Worm (Caenorhabditis elegans): ENCODE results near the gene F17E9.16.
A peak's percentile ranks its signal among the peaks of the same experiment; 100 is the strongest.

The F17E9.16 gene

ce11 chrIV:8333554-8333953, 18.6 kb upstream of the F17E9.16 start:
- TF ChIP-seq lin-38 (GFP tag; IDR thresholded peaks at IDR 0.05) (no peak), nhr-11 (tag; optimal IDR thresholded peaks at IDR 0.05) (no peak), mes-2 (tag; optimal IDR thresholded peaks at IDR 0.05; ENCODE audit: poor library complexity, severe bottlenecking) (no peak), pha-4 (GFP tag; IDR thresholded peaks at IDR 0.05) (no peak), pha-4 (tag; optimal IDR thresholded peaks at IDR 0.05) (no peak), php-3 (GFP tag; IDR thresholded peaks at IDR 0.05) (no peak), lin-39 (tag; optimal IDR thresholded peaks at IDR 0.05) (no peak), mxl-2 (GFP tag; conservative IDR thresholded peaks at IDR 0.05) (no peak), unc-62 (GFP tag; optimal IDR thresholded peaks at IDR 0.05 in 1 of 2) (no peak), unc-62 (tag; optimal IDR thresholded peaks at IDR 0.05) (no peak), zip-2 (tag; optimal IDR thresholded peaks at IDR 0.05) (no peak), egl-43 (GFP tag; IDR thresholded peaks at IDR 0.05) (no peak), nhr-77 (tag; optimal IDR thresholded peaks at IDR 0.05) (no peak), hif-1 (tag; optimal IDR thresholded peaks at IDR 0.05) (no peak), dpl-1 (GFP tag; optimal IDR thresholded peaks at IDR 0.05) (no peak), ZK337.2 (GFP tag; IDR thresholded peaks at IDR 0.05) (no peak), zfp-3 (GFP tag; conservative IDR thresholded peaks at IDR 0.05) (no peak)

- TF ChIP-seq hmg-1.1 (GFP tag; IDR thresholded peaks at IDR 0.05) (no peak), dmd-9 (GFP tag; IDR thresholded peaks at IDR 0.05) (no peak), ceh-62 (tag; optimal IDR thresholded peaks at IDR 0.05) (no peak), egl-27 (tag; optimal IDR thresholded peaks at IDR 0.05) (no peak), fkh-10 (GFP tag; optimal IDR thresholded peaks at IDR 0.05) (no peak), mep-1 (tag; optimal IDR thresholded peaks at IDR 0.05) (no peak), pha-4 (GFP tag; IDR thresholded peaks at IDR 0.05) (no peak), pha-4 (tag; optimal IDR thresholded peaks at IDR 0.05) (no peak), madf-9 (GFP tag; conservative IDR thresholded peaks at IDR 0.05) (no peak), lsy-2 (tag; optimal IDR thresholded peaks at IDR 0.05) (no peak)
These were observed 18.4 kb upstream of the F17E9.16 start, which contains the start of gene his-31 for ce11 chrIV:8333954-8333987. Gene his-31, minus strand, starts transcription at chrIV:8333983.

DNA sequence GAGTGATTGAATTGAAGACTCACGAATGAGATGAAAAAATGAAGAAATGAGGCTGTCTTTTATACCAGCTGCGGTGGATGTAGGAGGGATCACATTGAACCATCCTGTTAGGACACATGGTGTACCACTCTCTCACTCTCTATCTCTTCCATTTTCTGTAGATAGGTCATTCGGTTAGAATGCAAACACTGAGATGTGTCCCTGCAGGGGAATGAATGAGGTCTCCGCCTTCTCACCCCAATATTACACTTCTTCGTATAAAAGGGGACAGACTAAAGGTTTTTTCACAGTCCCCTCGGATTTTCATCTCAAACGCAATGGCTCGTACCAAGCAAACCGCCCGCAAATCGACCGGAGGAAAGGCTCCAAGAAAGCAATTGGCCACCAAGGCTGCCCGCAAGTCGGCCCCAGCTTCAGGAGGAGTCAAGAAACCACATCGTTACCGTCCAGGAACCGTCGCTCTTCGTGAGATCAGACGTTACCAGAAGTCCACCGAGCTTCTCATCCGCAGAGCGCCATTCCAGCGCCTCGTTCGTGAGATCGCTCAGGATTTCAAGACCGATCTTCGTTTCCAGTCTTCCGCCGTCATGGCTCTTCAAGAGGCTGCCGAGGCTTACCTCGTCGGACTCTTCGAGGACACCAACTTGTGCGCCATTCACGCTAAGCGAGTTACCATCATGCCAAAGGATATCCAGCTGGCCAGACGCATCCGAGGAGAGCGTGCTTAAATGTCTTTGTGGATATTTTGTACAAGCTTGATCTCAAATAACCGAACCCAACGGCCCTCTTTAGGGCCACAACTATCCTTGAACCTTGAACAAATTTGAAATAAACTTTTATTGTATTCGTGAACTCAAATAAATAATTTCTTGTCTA, 17.9 kb upstream of the F17E9.16 start, which contains the start of gene his-32:
TSS of gene his-32 (plus strand) at position 318 of the 876 bp plus-strand sequence.
- TF ChIP-seq ctbp-1 (GFP tag; IDR thresholded peaks at IDR 0.05), result no peak
- no peak for TF ChIP-seq nhr-11 (tag; optimal IDR thresholded peaks at IDR 0.05)
- TF ChIP-seq nhr-6 (tag; optimal IDR thresholded peaks at IDR 0.05), result peak; percentile 85
- TF ChIP-seq mep-1 (tag; optimal IDR thresholded peaks at IDR 0.05), result peak; percentile 91
- peak; percentile 92 for TF ChIP-seq nhr-25 (tag; optimal IDR thresholded peaks at IDR 0.05; ENCODE audit: borderline replicate concordance, insufficient read depth)
- peak; percentile 20 for TF ChIP-seq duxl-1 (tag; optimal IDR thresholded peaks at IDR 0.05; ENCODE audit: poor library complexity)
- TF ChIP-seq unc-62 (GFP tag; optimal IDR thresholded peaks at IDR 0.05 in 1 of 2), result peak in 1 of 2 experiments; percentile 56
- no peak for TF ChIP-seq unc-62 (tag; optimal IDR thresholded peaks at IDR 0.05)
- TF ChIP-seq aha-1 (tag), result peak; percentile 15
- peak; percentile 0 for TF ChIP-seq dpl-1 (GFP tag; optimal IDR thresholded peaks at IDR 0.05)
- peak; percentile 78; the same call in 1 of the 2 replicates for TF ChIP-seq set-16 (GFP tag; IDR thresholded peaks at IDR 0.05)
- peak; percentile 69 for TF ChIP-seq rbr-2 (tag; optimal IDR thresholded peaks at IDR 0.05)

- TF ChIP-seq dmd-6 (GFP tag; IDR thresholded peaks at IDR 0.05) (no peak), hmg-1.1 (GFP tag; IDR thresholded peaks at IDR 0.05) (no peak), dmd-9 (GFP tag; IDR thresholded peaks at IDR 0.05) (no peak), rbr-2 (tag; optimal IDR thresholded peaks at IDR 0.05) (no peak), lin-1 (GFP tag; IDR thresholded peaks at IDR 0.05) (no peak), hif-1 (tag; optimal IDR thresholded peaks at IDR 0.05) (no peak), snpc-4 (tag; optimal IDR thresholded peaks at IDR 0.05) (no peak), nhr-10 (tag; optimal IDR thresholded peaks at IDR 0.05) (no peak), fos-1 (tag; optimal IDR thresholded peaks at IDR 0.05) (no peak), mdt-29 (GFP tag; IDR thresholded peaks at IDR 0.05) (no peak), daf-19 (GFP tag; conservative IDR thresholded peaks at IDR 0.05) (no peak), dmd-8 (GFP tag; IDR thresholded peaks at IDR 0.05) (no peak), mdl-1 (tag; optimal IDR thresholded peaks at IDR 0.05) (no peak), pha-4 (GFP tag; IDR thresholded peaks at IDR 0.05) (no peak), pha-4 (tag; optimal IDR thresholded peaks at IDR 0.05) (no peak)
These were observed 12.5 kb upstream of the F17E9.16 start, which contains the start of gene lgc-6 for ce11 chrIV:8339636-8340035. Gene lgc-6, plus strand, starts transcription at chrIV:8339936.
